Fruit fly (Drosophila melanogaster) S2 (cell line): ENCODE data around the gene trr.

Source experiments
- CG8478 ChIP-seq: fragments of >200 bp; optimal IDR thresholded peaks from 2 replicates; lab custom pipeline; 2018
- CTCF ChIP-seq, 2 experiments: fragments of >200 bp; optimal IDR thresholded peaks; 2 replicates each; lab custom pipeline; 2018

dm6 chrX:1848624-1849198 lies 41.0 kb downstream of the trr start:
- TF ChIP-seq CG8478 (lab: Kevin White, UChicago) = no peak
- TF ChIP-seq CTCF (optimal IDR thresholded peaks at IDR 0.05; lab: Kevin White, UChicago) = no peak
